Fruit fly (Drosophila melanogaster): Measurements from ENCODE around the gene Chsy.
A peak's percentile ranks its signal among the peaks of the same experiment; 100 is the strongest.

Gene Chsy

DNA sequence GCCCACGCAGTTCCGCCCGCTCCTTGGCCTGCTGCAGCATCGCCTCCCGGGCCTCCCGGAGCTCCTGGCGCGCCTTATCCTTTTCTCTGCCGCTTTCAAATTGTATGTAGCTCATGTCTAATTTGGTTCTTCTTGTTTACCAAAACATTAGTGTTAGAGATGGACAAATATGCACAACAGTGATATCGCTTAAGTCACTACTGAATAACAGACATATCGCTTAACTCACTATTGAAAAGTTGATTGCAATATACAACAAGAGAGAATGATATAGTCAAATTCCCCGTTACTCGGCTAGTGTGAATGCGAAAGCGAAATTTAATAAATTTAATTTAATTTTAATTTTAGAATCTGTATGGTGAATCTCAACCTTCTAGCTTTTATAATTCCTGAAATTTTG lies 18.9 kb downstream of the Chsy start, which contains the start of gene CG9213:
Gene CG9213, minus strand, starts transcription at position 152 of the 400 bp plus-strand sequence.
- TF ChIP-seq fd59A (GFP tag; optimal IDR thresholded peaks at IDR 0.05) (no peak), fkh (GFP tag; optimal IDR thresholded peaks at IDR 0.05) (peak; percentile 78), dac (GFP tag; optimal IDR thresholded peaks at IDR 0.05) (no peak), CG1621 (tag; optimal IDR thresholded peaks at IDR 0.05) (no peak), esn (GFP tag; optimal IDR thresholded peaks at IDR 0.05) (peak; percentile 4), CG3919 (GFP tag; optimal IDR thresholded peaks at IDR 0.05) (no peak), Eip78C (GFP tag) (peak; percentile 55)

DNA sequence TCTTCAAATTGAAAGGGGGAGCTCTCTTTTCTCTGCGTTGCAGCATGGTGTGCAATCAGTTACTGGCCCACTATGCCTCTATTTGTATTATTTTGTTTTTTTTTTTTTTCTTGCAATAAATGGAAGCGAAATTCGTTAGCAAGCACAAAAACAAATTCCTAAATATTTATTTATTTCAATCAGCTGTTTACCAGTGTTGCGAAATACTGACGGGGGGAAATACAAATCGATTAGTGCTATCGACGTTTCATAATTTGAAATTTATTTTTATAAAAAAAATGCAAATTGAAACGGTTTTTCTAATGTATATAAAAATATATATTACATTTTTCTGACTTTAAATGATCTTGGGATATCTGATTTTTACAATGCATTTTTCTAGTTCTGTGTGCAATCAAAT lies 21.4 kb downstream of the Chsy start, which contains the start of gene CG15643:
Gene CG15643, minus strand, starts transcription at position 211 of the 400 bp plus-strand sequence.
- TF ChIP-seq fkh (GFP tag; optimal IDR thresholded peaks at IDR 0.05) (peak; percentile 45), Eip78C (GFP tag) (peak; percentile 64), CG6808 (GFP tag; optimal IDR thresholded peaks at IDR 0.05) (no peak), dac (GFP tag; optimal IDR thresholded peaks at IDR 0.05) (no peak)

DNA sequence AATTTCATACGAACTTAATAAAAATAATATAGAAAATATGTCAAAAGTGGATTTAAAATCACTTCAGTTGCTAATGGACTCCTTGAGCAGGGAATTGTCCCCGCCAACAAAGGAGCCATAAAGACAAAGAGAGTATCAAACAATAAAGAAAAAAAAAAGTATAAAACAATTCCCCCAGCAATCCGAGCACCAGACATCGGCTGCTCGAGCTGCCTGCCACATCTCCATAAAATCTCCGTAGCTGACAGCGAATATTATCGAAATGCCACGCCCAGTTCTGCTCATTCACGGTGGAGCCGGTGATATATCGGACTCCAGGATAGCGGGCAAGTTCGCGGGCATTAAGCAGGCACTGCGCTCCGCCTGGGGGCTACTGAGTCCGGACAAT lies 24.4 kb downstream of the Chsy start, which contains the start of gene CG7860:
Gene CG7860, plus strand, starts transcription at position 11 of the 388 bp plus-strand sequence.
- TF ChIP-seq topi (GFP tag; optimal IDR thresholded peaks at IDR 0.05), result peak; percentile 6
- TF ChIP-seq Sox14 (GFP tag; optimal IDR thresholded peaks at IDR 0.05), result peak; percentile 79
- TF ChIP-seq fkh (GFP tag; optimal IDR thresholded peaks at IDR 0.05), result no peak
- peak; percentile 55; the same call in 2 of the 3 replicates for TF ChIP-seq CG6163 (GFP tag; IDR thresholded peaks at IDR 0.05)
- TF ChIP-seq vri (GFP tag; optimal IDR thresholded peaks at IDR 0.05), result no peak
- peak; percentile 19 to 37 for TF ChIP-seq ss (GFP tag; optimal IDR thresholded peaks at IDR 0.05)
- peak; percentile 20 for TF ChIP-seq CG3919 (GFP tag; optimal IDR thresholded peaks at IDR 0.05)
- TF ChIP-seq CG9139 (GFP tag; optimal IDR thresholded peaks at IDR 0.05), result peak; percentile 10
- no peak for TF ChIP-seq CG6808 (GFP tag; optimal IDR thresholded peaks at IDR 0.05)
- peak; percentile 19 for TF ChIP-seq esn (GFP tag; optimal IDR thresholded peaks at IDR 0.05)
- TF ChIP-seq OdsH (GFP tag; optimal IDR thresholded peaks at IDR 0.05), result no peak
- TF ChIP-seq Eip78C (GFP tag), result peak; percentile 73
- TF ChIP-seq CG8119 (GFP tag; IDR thresholded peaks at IDR 0.05), result no peak
- TF ChIP-seq CG34406 (GFP tag; optimal IDR thresholded peaks at IDR 0.05), result peak; percentile 30
- TF ChIP-seq Ets21C (GFP tag; optimal IDR thresholded peaks at IDR 0.05), result no peak
- peak; percentile 39 for TF ChIP-seq CG1621 (tag; optimal IDR thresholded peaks at IDR 0.05)
- no peak for TF ChIP-seq Met (GFP tag; optimal IDR thresholded peaks at IDR 0.05)

DNA sequence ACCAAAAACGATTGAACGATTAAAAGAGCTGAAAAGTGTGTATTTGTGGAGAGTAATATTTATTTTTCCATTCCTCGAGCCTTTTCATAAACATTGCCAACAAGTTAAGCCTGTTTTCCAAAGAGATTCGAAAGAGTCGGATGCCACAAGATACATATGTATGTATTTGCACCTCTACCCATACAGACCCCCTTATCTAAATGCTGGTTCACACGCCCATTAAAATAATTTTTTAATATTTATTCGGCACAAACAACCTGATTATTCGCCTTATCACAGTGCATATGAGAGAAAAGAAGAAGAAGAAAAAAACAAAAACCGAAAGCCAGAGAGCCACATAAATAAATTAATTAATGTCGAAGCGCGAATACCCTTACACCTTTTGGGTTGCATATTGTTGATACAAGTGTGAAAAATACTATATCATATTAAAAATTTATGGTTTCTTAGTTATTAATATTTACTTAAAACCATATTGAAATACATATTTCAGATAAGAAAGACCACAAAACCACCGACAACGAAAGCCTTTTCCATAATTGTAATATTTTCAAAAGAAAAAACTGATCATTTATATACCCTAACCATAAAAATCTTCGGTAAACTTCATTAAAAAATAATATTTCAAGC lies 24.9 kb downstream of the Chsy start:
- TF ChIP-seq Ets96B (tag; optimal IDR thresholded peaks at IDR 0.05), result peak; percentile 21
- TF ChIP-seq topi (GFP tag; optimal IDR thresholded peaks at IDR 0.05), result no peak
- TF ChIP-seq Lpt (GFP tag; optimal IDR thresholded peaks at IDR 0.05), result no peak
- peak; percentile 4 for TF ChIP-seq Sox14 (GFP tag; optimal IDR thresholded peaks at IDR 0.05)
- peak; percentile 12 for TF ChIP-seq CG10631 (GFP tag; optimal IDR thresholded peaks at IDR 0.05)
- TF ChIP-seq Eip78C (GFP tag), result peak; percentile 79
- TF ChIP-seq dsx (GFP tag; optimal IDR thresholded peaks at IDR 0.05; ENCODE audit: poor library complexity, severe bottlenecking), result peak; percentile 12
- TF ChIP-seq net (GFP tag; optimal IDR thresholded peaks at IDR 0.05), result no peak
- TF ChIP-seq OdsH (GFP tag; optimal IDR thresholded peaks at IDR 0.05), result no peak
- TF ChIP-seq vri (GFP tag; optimal IDR thresholded peaks at IDR 0.05), result peak; percentile 26
- peak; percentile 13 for TF ChIP-seq CG3032 (tag; optimal IDR thresholded peaks at IDR 0.05)
- TF ChIP-seq esn (GFP tag; optimal IDR thresholded peaks at IDR 0.05), result peak; percentile 34
- TF ChIP-seq fkh (GFP tag; optimal IDR thresholded peaks at IDR 0.05), result peak; percentile 63
- peak; percentile 37 for TF ChIP-seq CG6854 (GFP tag; optimal IDR thresholded peaks at IDR 0.05)
- peak in 1 of 2 experiments; percentile 53 for TF ChIP-seq ss (GFP tag; optimal IDR thresholded peaks at IDR 0.05)
- peak; percentile 80 for TF ChIP-seq svp (GFP tag)
- peak; percentile 69 for TF ChIP-seq Eip93F (GFP tag; optimal IDR thresholded peaks at IDR 0.05)
- peak; percentile 41 for TF ChIP-seq CG8632 (GFP tag; optimal IDR thresholded peaks at IDR 0.05)

- TF ChIP-seq CG8632 (GFP tag; optimal IDR thresholded peaks at IDR 0.05), result no peak
- no peak for TF ChIP-seq Sox15 (GFP tag; optimal IDR thresholded peaks at IDR 0.05)
- no peak for TF ChIP-seq Met (GFP tag; optimal IDR thresholded peaks at IDR 0.05)
- TF ChIP-seq Sox14 (GFP tag; optimal IDR thresholded peaks at IDR 0.05), result no peak
- no peak for TF ChIP-seq dsx (GFP tag; optimal IDR thresholded peaks at IDR 0.05; ENCODE audit: poor library complexity, severe bottlenecking)
- no peak for TF ChIP-seq CG15336 (GFP tag; IDR thresholded peaks at IDR 0.05)
- TF ChIP-seq acj6 (GFP tag; optimal IDR thresholded peaks at IDR 0.05), result no peak
Measured at dm6 chrX:15555945-15556344, 37.4 kb downstream of the Chsy start, which contains the start of gene CG42300. TSS of gene CG42300 (minus strand) at chrX:15556045.

Measured in whole organism, prepupa.